Worm (Caenorhabditis elegans): ENCODE measurements around the gene T01B6.1.

ce11 chrX:2316205-2316604 lies 19.3 kb upstream of the T01B6.1 start:
- TF ChIP-seq madf-6 (GFP tag; IDR thresholded peaks at IDR 0.05) (no peak), unc-130 (GFP tag; optimal IDR thresholded peaks at IDR 0.05) (no peak), aptf-3 (GFP tag; IDR thresholded peaks at IDR 0.05) (no peak), lin-35 (GFP tag; optimal IDR thresholded peaks at IDR 0.05) (no peak), madf-3 (GFP tag; IDR thresholded peaks at IDR 0.05) (no peak)
